Fruit fly (Drosophila melanogaster): ENCODE data around the gene CG13841.

DNA sequence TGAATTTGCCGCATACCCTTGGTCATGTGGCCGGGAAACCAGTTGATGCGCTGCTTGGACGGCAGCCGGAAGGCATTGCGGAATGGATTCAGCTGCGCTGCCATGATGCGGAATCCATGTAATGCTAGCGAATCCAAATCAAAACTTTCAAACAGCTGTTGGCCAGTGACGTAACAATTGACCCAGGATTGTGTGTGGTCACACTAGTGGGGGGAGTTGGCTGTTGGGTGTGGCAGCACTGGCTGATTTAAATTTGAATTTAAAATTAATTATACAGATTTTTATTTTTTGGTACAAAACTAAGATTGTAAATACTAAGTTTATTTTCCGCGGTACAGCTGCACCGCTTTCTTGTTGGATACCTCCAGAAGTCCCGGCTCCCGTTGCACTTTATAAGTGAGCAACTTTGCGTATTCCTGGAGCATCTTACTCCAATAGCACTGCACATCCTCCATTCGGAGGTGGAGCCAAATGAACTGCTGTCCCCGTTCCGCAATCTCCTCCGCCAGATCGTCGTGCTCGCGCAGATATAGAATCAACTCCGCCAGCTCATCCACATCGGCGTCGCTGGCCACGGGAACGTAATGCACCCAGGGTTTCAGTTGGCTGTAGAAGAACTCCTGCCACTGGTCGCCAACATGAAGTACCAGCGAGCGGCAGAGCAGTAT, 19.9 kb downstream of the CG13841 start, which contains the start of gene CG17141:
- TF ChIP-seq CTCF (optimal IDR thresholded peaks at IDR 0.05) (no peak), CG8478 (optimal IDR thresholded peaks at IDR 0.05) (no peak)

Data from S2 (cell line).